Worm (Caenorhabditis elegans): ENCODE data around the gene T07G12.4.

DNA sequence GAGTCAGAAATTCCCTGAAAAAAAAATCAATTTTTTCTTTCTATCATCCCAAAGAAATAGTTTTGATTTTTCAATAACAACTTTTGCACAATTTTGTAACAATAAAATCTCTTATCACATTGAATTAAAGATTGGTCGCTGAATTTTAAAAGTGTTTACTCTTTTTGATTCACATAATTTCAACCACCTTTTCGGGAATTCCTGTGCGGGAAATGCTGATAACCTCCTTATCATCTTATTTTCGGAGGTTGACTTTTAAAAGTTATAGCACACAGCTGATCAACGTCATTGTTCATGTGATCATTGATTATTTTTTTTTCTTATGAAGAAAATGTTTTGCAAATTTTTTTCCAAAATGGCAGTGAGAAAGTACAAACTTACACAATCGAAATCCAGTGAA lies 4.9 kb upstream of the T07G12.4 start:
- TF ChIP-seq fkh-10 (GFP tag; optimal IDR thresholded peaks at IDR 0.05) (no peak), lin-15B (tag; optimal IDR thresholded peaks at IDR 0.05) (no peak), nhr-19 (GFP tag; conservative IDR thresholded peaks at IDR 0.05) (no peak), hlh-4 (tag; optimal IDR thresholded peaks at IDR 0.05) (no peak), fos-1 (tag; optimal IDR thresholded peaks at IDR 0.05) (no peak), irx-1 (tag; optimal IDR thresholded peaks at IDR 0.05) (no peak), blmp-1 (tag; optimal IDR thresholded peaks at IDR 0.05) (no peak), nhr-12 (tag; optimal IDR thresholded peaks at IDR 0.05) (no peak), sox-4 (tag; optimal IDR thresholded peaks at IDR 0.05) (no peak), nhr-11 (tag; optimal IDR thresholded peaks at IDR 0.05) (no peak), ztf-4 (tag; optimal IDR thresholded peaks at IDR 0.05) (no peak), lin-35 (GFP tag; optimal IDR thresholded peaks at IDR 0.05) (no peak), aly-2 (tag; optimal IDR thresholded peaks at IDR 0.05) (no peak), ceh-88 (GFP tag; IDR thresholded peaks at IDR 0.05) (no peak)

All from whole organism, L1 larva.